Fruit fly (Drosophila melanogaster) whole organism, embryonic: Measurements from ENCODE around the gene Polr2M.

Source experiments
- Aef1 ChIP-seq: fragments of 200-800 bp; sonication (Bioruptor generic); IDR thresholded peaks from 3 replicates; pipeline ENCODE4 v1.3.6; 2022; ENCODE audit warnings: missing biosample characterization, missing genetic modification characterization
- BtbVII ChIP-seq: fragments of 200-800 bp; sonication (Bioruptor generic); optimal IDR thresholded peaks from 3 replicates; lab custom pipeline; 2017; ENCODE audit warnings: missing biosample characterization, mild to moderate bottlenecking, missing genetic modification characterization
- CG11398 ChIP-seq: fragments of 200-800 bp; sonication (Bioruptor generic); optimal IDR thresholded peaks from 2 replicates; lab custom pipeline; 2016; ENCODE audit warnings: missing biosample characterization, missing genetic modification characterization
- CG11695 ChIP-seq: fragments of 200-800 bp; sonication (Bioruptor generic); IDR thresholded peaks from 3 replicates; pipeline ENCODE4 v1.3.6; 2022; ENCODE audit warnings: missing biosample characterization, missing genetic modification characterization
- CG12071 ChIP-seq: fragments of 200-800 bp; sonication (Bioruptor generic); optimal IDR thresholded peaks from 3 replicates; lab custom pipeline; 2018; ENCODE audit warnings: missing biosample characterization, mild to moderate bottlenecking, missing genetic modification characterization
- CG12104 ChIP-seq: fragments of 200-800 bp; sonication (Bioruptor generic); optimal IDR thresholded peaks from 3 replicates; lab custom pipeline; 2016; ENCODE audit warnings: missing biosample characterization, missing genetic modification characterization
- CG12659 ChIP-seq: fragments of 200-800 bp; sonication (Bioruptor generic); optimal IDR thresholded peaks from 3 replicates; lab custom pipeline; 2017; ENCODE audit warnings: mild to moderate bottlenecking, missing biosample characterization, missing genetic modification reagents, missing genetic modification characterization
- CG12744 ChIP-seq: fragments of 200-800 bp; sonication (Bioruptor generic); optimal IDR thresholded peaks from 2 replicates; lab custom pipeline; 2016; ENCODE audit warnings: missing biosample characterization, missing genetic modification characterization
- CG13123 ChIP-seq: fragments of 200-800 bp; sonication (Bioruptor generic); optimal IDR thresholded peaks from 2 replicates; lab custom pipeline; 2016; ENCODE audit warnings: missing biosample characterization, missing genetic modification characterization
- CG13775 ChIP-seq: fragments of 200-800 bp; sonication (Bioruptor generic); optimal IDR thresholded peaks from 3 replicates; lab custom pipeline; 2017; ENCODE audit warnings: missing biosample characterization, mild to moderate bottlenecking, missing genetic modification characterization
- CG1792 ChIP-seq: fragments of 200-800 bp; sonication (Bioruptor generic); optimal IDR thresholded peaks from 2 replicates; lab custom pipeline; 2016; ENCODE audit warnings: missing biosample characterization, missing genetic modification characterization
- CG31441 ChIP-seq: fragments of 200-800 bp; sonication (Bioruptor generic); IDR thresholded peaks from 2 replicates; pipeline ENCODE4 v1.3.6; 2022; ENCODE audit warnings: missing biosample characterization, missing genetic modification characterization
- CG32767 ChIP-seq: fragments of 200-800 bp; sonication (Bioruptor generic); IDR thresholded peaks from 2 replicates; pipeline ENCODE4 v1.3.6; 2022; ENCODE audit warnings: missing biosample characterization, missing genetic modification characterization
- CG3407 ChIP-seq: fragments of 200-800 bp; sonication (Bioruptor generic); optimal IDR thresholded peaks from 2 replicates; lab custom pipeline; 2018; ENCODE audit warnings: missing biosample characterization, mild to moderate bottlenecking, missing genetic modification characterization
- CG34224 ChIP-seq: fragments of 200-800 bp; sonication (Bioruptor generic); IDR thresholded peaks from 3 replicates; pipeline ENCODE4 v1.3.6; 2022; ENCODE audit warnings: missing biosample characterization, missing genetic modification characterization; ENCODE audit not compliant: partially characterized antibody
- CG4424 ChIP-seq: fragments of 200-800 bp; sonication (Bioruptor generic); optimal IDR thresholded peaks from 3 replicates; lab custom pipeline; 2016; ENCODE audit warnings: missing biosample characterization, missing genetic modification characterization
- CG4820 ChIP-seq: fragments of 200-800 bp; sonication (Bioruptor generic); optimal IDR thresholded peaks from 3 replicates; lab custom pipeline; 2016; ENCODE audit warnings: missing biosample characterization, missing genetic modification characterization
- CG5953 ChIP-seq: fragments of 200-800 bp; sonication (Bioruptor generic); IDR thresholded peaks from 2 replicates; pipeline ENCODE4 v1.3.6; 2022; ENCODE audit warnings: missing biosample characterization, missing genetic modification characterization
- CG7372 ChIP-seq: fragments of 200-800 bp; sonication (Bioruptor generic); IDR thresholded peaks from 2 replicates; pipeline ENCODE4 v1.3.6; 2022; ENCODE audit warnings: missing biosample characterization, missing genetic modification characterization
- CG8944 ChIP-seq: fragments of 200-800 bp; sonication (Bioruptor generic); optimal IDR thresholded peaks from 3 replicates; lab custom pipeline; 2016; ENCODE audit warnings: missing biosample characterization, missing genetic modification characterization
- D19B ChIP-seq: fragments of 200-800 bp; sonication (Bioruptor generic); optimal IDR thresholded peaks from 2 replicates; lab custom pipeline; 2017; ENCODE audit warnings: missing biosample characterization, mild to moderate bottlenecking, missing genetic modification characterization
- Dip3 ChIP-seq: fragments of 200-800 bp; sonication (Bioruptor generic); optimal IDR thresholded peaks from 3 replicates; lab custom pipeline; 2016; ENCODE audit warnings: missing biosample characterization, missing genetic modification characterization
- HHEX ChIP-seq: fragments of 200-800 bp; sonication (Bioruptor generic); optimal IDR thresholded peaks from 3 replicates; lab custom pipeline; 2017; ENCODE audit warnings: missing biosample characterization, mild to moderate bottlenecking, missing genetic modification characterization, missing genetic modification reagents
- HLHmδ ChIP-seq: fragments of 200-800 bp; sonication (Bioruptor generic); optimal IDR thresholded peaks from 2 replicates; lab custom pipeline; 2018; ENCODE audit warnings: missing biosample characterization, mild to moderate bottlenecking, missing genetic modification characterization, moderate library complexity
- Jarid2 ChIP-seq: fragments of 200-800 bp; sonication (Bioruptor generic); optimal IDR thresholded peaks from 3 replicates; lab custom pipeline; 2017; ENCODE audit warnings: mild to moderate bottlenecking, missing biosample characterization, missing genetic modification reagents, missing genetic modification characterization
- Meics ChIP-seq: fragments of 200-800 bp; sonication (Bioruptor generic); optimal IDR thresholded peaks from 2 replicates; lab custom pipeline; 2017; ENCODE audit warnings: missing biosample characterization, mild to moderate bottlenecking, missing genetic modification characterization
- Myb ChIP-seq: fragments of 200-800 bp; sonication (Bioruptor generic); optimal IDR thresholded peaks from 2 replicates; lab custom pipeline; 2016; ENCODE audit warnings: missing biosample characterization, missing genetic modification characterization
- Oaz ChIP-seq: fragments of 200-800 bp; sonication (Bioruptor generic); IDR thresholded peaks from 2 replicates; pipeline ENCODE4 v1.3.6; 2022; ENCODE audit warnings: missing biosample characterization, missing genetic modification characterization
- Pdp1 ChIP-seq, 2 experiments: fragments of 200-800 bp; sonication (Bioruptor generic); optimal IDR thresholded peaks; 3 replicates each; lab custom pipeline; 2016; ENCODE audit warnings: missing biosample characterization in 2 of 2, missing genetic modification characterization in 2 of 2, mild to moderate bottlenecking in 1 of 2, moderate library complexity in 1 of 2
- Rfx ChIP-seq: fragments of 200-800 bp; sonication (Bioruptor generic); IDR thresholded peaks from 2 replicates; pipeline ENCODE4 v1.3.6; 2022; ENCODE audit warnings: missing biosample characterization, missing genetic modification characterization
- Ssrp ChIP-seq: fragments of 200-800 bp; sonication (Bioruptor generic); optimal IDR thresholded peaks from 2 replicates; lab custom pipeline; 2018; ENCODE audit warnings: missing biosample characterization, mild to moderate bottlenecking, missing genetic modification characterization, moderate library complexity
- Trl ChIP-seq, 3 experiments: fragments of >200 bp in 2 of 3; fragments of 200-800 bp in 1 of 3; sonication (Bioruptor generic) in 1 of 3; optimal IDR thresholded peaks; 2 replicates in 1 of 3; 3 replicates in 2 of 3; lab custom pipeline; 2016 to 2017; ENCODE audit warnings: missing biosample characterization in 1 of 3, missing genetic modification characterization in 1 of 3
- ara ChIP-seq: fragments of 200-800 bp; sonication (Bioruptor generic); IDR thresholded peaks from 2 replicates; pipeline ENCODE4 v1.3.6; 2022; ENCODE audit warnings: missing biosample characterization, missing genetic modification characterization
- ase ChIP-seq: fragments of 200-800 bp; sonication (Bioruptor generic); IDR thresholded peaks from 3 replicates; pipeline ENCODE4 v1.3.6; 2022; ENCODE audit warnings: missing biosample characterization, missing genetic modification characterization
- az2 ChIP-seq: fragments of 200-800 bp; sonication (Bioruptor generic); optimal IDR thresholded peaks from 3 replicates; lab custom pipeline; 2016; ENCODE audit warnings: missing biosample characterization, missing genetic modification characterization
- bbx ChIP-seq: fragments of 200-800 bp; sonication (Bioruptor generic); IDR thresholded peaks from 2 replicates; pipeline ENCODE4 v1.3.6; 2022; ENCODE audit warnings: missing biosample characterization, missing genetic modification characterization; ENCODE audit not compliant: partially characterized antibody
- cg ChIP-seq: fragments of 200-800 bp; sonication (Bioruptor generic); optimal IDR thresholded peaks from 3 replicates; lab custom pipeline; 2019; ENCODE audit warnings: missing biosample characterization, mild to moderate bottlenecking, missing genetic modification characterization, moderate library complexity
- jumu ChIP-seq: fragments of 200-800 bp; sonication (Bioruptor generic); optimal IDR thresholded peaks from 3 replicates; lab custom pipeline; 2016; ENCODE audit warnings: missing biosample characterization, missing genetic modification characterization
- kni ChIP-seq: fragments of 200-800 bp; sonication (Bioruptor generic); optimal IDR thresholded peaks from 3 replicates; lab custom pipeline; 2017; ENCODE audit warnings: mild to moderate bottlenecking, missing biosample characterization, missing genetic modification reagents, missing genetic modification characterization
- mld ChIP-seq: fragments of 200-800 bp; sonication (Bioruptor generic); IDR thresholded peaks from 3 replicates; pipeline ENCODE4 v1.3.6; 2022; ENCODE audit warnings: missing biosample characterization, missing genetic modification characterization; ENCODE audit not compliant: partially characterized antibody
- nerfin-2 ChIP-seq: fragments of 200-800 bp; sonication (Bioruptor generic); IDR thresholded peaks from 2 replicates; pipeline ENCODE4 v1.3.6; 2022; ENCODE audit warnings: missing biosample characterization, missing genetic modification characterization; ENCODE audit not compliant: partially characterized antibody
- row ChIP-seq: fragments of 200-800 bp; sonication (Bioruptor generic); IDR thresholded peaks from 3 replicates; pipeline ENCODE4 v1.3.6; 2022; ENCODE audit warnings: missing biosample characterization, missing genetic modification characterization
- run ChIP-seq: fragments of 200-800 bp; sonication (Bioruptor generic); optimal IDR thresholded peaks from 3 replicates; lab custom pipeline; 2018; ENCODE audit warnings: missing biosample characterization, mild to moderate bottlenecking, missing genetic modification characterization
- sc ChIP-seq, 3 experiments: fragments of >200 bp in 2 of 3; fragments of 200-800 bp in 1 of 3; sonication (Bioruptor generic) in 1 of 3; optimal IDR thresholded peaks; 2 replicates in 2 of 3; 3 replicates in 1 of 3; lab custom pipeline; 2017; ENCODE audit warnings: mild to moderate bottlenecking in 1 of 3, missing biosample characterization in 1 of 3, missing genetic modification characterization in 1 of 3, missing genetic modification reagents in 1 of 3
- sens-2 ChIP-seq: fragments of 200-800 bp; sonication (Bioruptor generic); IDR thresholded peaks from 2 replicates; pipeline ENCODE4 v1.3.6; 2022; ENCODE audit warnings: missing biosample characterization, missing genetic modification characterization
- sim ChIP-seq: fragments of 200-800 bp; sonication (Bioruptor generic); IDR thresholded peaks from 2 replicates; pipeline ENCODE4 v1.3.6; 2022; ENCODE audit warnings: missing biosample characterization, missing genetic modification characterization
- tio ChIP-seq: fragments of 200-800 bp; sonication (Bioruptor generic); optimal IDR thresholded peaks from 2 replicates; lab custom pipeline; 2017; ENCODE audit warnings: missing biosample characterization, missing genetic modification characterization, inconsistent platforms
- vvl ChIP-seq: fragments of 200-800 bp; sonication (Bioruptor generic); IDR thresholded peaks from 2 replicates; pipeline ENCODE4 v1.3.6; 2022; ENCODE audit warnings: missing biosample characterization, missing genetic modification characterization
- z ChIP-seq: fragments of 200-800 bp; sonication (Bioruptor generic); IDR thresholded peaks from 3 replicates; pipeline ENCODE4 v1.3.6; 2022; ENCODE audit warnings: missing biosample characterization, missing genetic modification characterization

The Polr2M gene

DNA sequence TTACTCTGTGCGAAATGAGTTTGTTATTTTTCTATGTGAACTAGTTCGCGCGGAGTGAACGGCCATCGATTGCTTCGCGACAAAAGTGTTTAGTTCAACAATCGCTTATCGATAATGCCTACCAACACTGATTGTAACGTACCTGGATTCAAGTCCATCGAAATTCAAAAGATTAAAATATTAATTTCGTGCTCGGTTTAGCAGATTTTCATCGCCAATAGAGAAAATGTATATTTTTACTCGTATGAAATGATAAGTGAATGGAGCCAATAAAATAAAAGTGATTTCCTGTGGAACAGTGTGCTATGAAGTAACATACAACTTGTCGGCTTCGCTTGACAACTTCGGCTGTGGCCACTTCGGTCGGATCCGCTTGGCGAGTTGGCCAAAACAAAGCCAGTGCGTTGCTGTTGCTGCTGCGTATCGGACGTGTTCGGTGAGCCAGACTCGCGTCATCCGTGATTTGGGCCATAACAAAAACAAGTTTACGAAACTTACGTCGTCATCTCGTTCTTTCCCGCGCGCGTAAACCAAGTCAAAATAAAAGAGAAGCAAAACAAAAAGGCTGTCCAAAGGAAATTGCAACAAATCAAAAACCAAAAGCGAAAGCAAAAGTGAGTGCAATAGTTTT is 48.9 kb upstream of the Polr2M start, which contains the start of the genes CG5555 and myd (continued):
- TF ChIP-seq CG12071 (GFP tag; lab: Kevin White, UChicago): no peak
- peak; percentile 81 for TF ChIP-seq bbx (GFP tag; lab: Robert Waterston, UW)
- TF ChIP-seq CG3407 (GFP tag; lab: Kevin White, UChicago): no peak
- peak; percentile 15; the same call in 1 of the 2 replicates for TF ChIP-seq CG31441
- TF ChIP-seq Meics (GFP tag; lab: Kevin White, UChicago): no peak
- no peak for TF ChIP-seq CG8944 (GFP tag; lab: Kevin White, UChicago)
- TF ChIP-seq Rfx (GFP tag; lab: Robert Waterston, UW): peak; percentile 62
- peak; percentile 90 for TF ChIP-seq Myb (GFP tag; lab: Kevin White, UChicago)
- TF ChIP-seq CG11695 (GFP tag; lab: Robert Waterston, UW): peak; percentile 46; the same call in 1 of the 3 replicates
- no peak for TF ChIP-seq CG32767 (GFP tag; lab: Robert Waterston, UW)
- TF ChIP-seq CG12744 (GFP tag; lab: Kevin White, UChicago): peak; percentile 40
- TF ChIP-seq CG5953 (GFP tag; lab: Robert Waterston, UW): no peak
- TF ChIP-seq Aef1: no peak; the same call in 2 of the 3 replicates
- peak; percentile 21 for TF ChIP-seq BtbVII (GFP tag; lab: Kevin White, UChicago)
- no peak for TF ChIP-seq Ssrp (tag; lab: Kevin White, UChicago)
- no peak for TF ChIP-seq tio (GFP tag; lab: Kevin White, UChicago)
- TF ChIP-seq sc (optimal IDR thresholded peaks at IDR 0.05; lab: Kevin White, UChicago): no peak
- TF ChIP-seq sc (GFP tag; optimal IDR thresholded peaks at IDR 0.05; lab: Kevin White, UChicago): no peak
- TF ChIP-seq jumu: no peak
- TF ChIP-seq Oaz: no peak
- TF ChIP-seq Dip3: peak; percentile 18
- no peak for TF ChIP-seq CG12104 (GFP tag; lab: Kevin White, UChicago)
- no peak for TF ChIP-seq HLHmδ
- TF ChIP-seq HHEX (GFP tag; lab: Kevin White, UChicago): no peak
- peak; percentile 65 for TF ChIP-seq Jarid2 (GFP tag; lab: Kevin White, UChicago)
- peak; percentile 11 to 66 for TF ChIP-seq Pdp1 (GFP tag; optimal IDR thresholded peaks at IDR 0.05; lab: Kevin White, UChicago)
- TF ChIP-seq CG13775 (GFP tag; lab: Kevin White, UChicago): peak; percentile 24
- no peak for TF ChIP-seq D19B
- TF ChIP-seq az2 (GFP tag; lab: Kevin White, UChicago): peak; percentile 17
- TF ChIP-seq row: peak; percentile 47; the same call in 1 of the 3 replicates
- TF ChIP-seq z (GFP tag; lab: Robert Waterston, UW): no peak
- no peak for TF ChIP-seq CG13123 (GFP tag; lab: Kevin White, UChicago)
- TF ChIP-seq CG11398 (GFP tag; lab: Kevin White, UChicago): peak; percentile 21
- peak; percentile 82 for TF ChIP-seq CG34224 (GFP tag; lab: Robert Waterston, UW)
- no peak for TF ChIP-seq run (tag; lab: Kevin White, UChicago)
- no peak for TF ChIP-seq CG1792
- no peak for TF ChIP-seq CG4424 (GFP tag; lab: Kevin White, UChicago)
- no peak for TF ChIP-seq Trl (optimal IDR thresholded peaks at IDR 0.05; lab: Kevin White, UChicago)
- no peak for TF ChIP-seq Trl (GFP tag; optimal IDR thresholded peaks at IDR 0.05; lab: Kevin White, UChicago)
- no peak for TF ChIP-seq cg (GFP tag; lab: Kevin White, UChicago)
- TF ChIP-seq vvl (GFP tag; lab: Robert Waterston, UW): peak; percentile 65; the same call in 1 of the 2 replicates
- TF ChIP-seq kni: peak; percentile 3
- TF ChIP-seq CG12659 (GFP tag; lab: Kevin White, UChicago): peak; percentile 72
- TF ChIP-seq CG7372 (GFP tag; lab: Robert Waterston, UW): no peak
- no peak for TF ChIP-seq sim (GFP tag; lab: Robert Waterston, UW)
- TF ChIP-seq sens-2 (GFP tag; lab: Robert Waterston, UW): no peak
- TF ChIP-seq ara (GFP tag; lab: Robert Waterston, UW): peak; percentile 52; the same call in 1 of the 2 replicates
- peak; percentile 76 for TF ChIP-seq nerfin-2
- TF ChIP-seq mld (GFP tag; lab: Robert Waterston, UW): peak; percentile 52; the same call in 1 of the 3 replicates
- TF ChIP-seq ase (GFP tag; lab: Robert Waterston, UW): 0 out of 3 replicates have a peak, but pooled peaks have one; percentile 15
- no peak for TF ChIP-seq CG4820 (GFP tag; lab: Kevin White, UChicago)
